Worm (Caenorhabditis elegans) whole organism, L1 larva: ENCODE results near the gene C14C10.10.

Source experiments
- fos-1 ChIP-seq: fragments of 150-350 bp; optimal IDR thresholded peaks from 2 replicates; lab custom pipeline; 2014; ENCODE audit warnings: missing biosample characterization, missing genetic modification characterization
- nhr-85 ChIP-seq: sonication (generic microtip); peaks from one replicate; lab custom pipeline; 2016; ENCODE audit warnings: missing genetic modification characterization, inconsistent platforms, missing compliant biosample characterization
- swsn-7 ChIP-seq: sonication (generic microtip); optimal IDR thresholded peaks from 2 replicates; lab custom pipeline; 2016; ENCODE audit warnings: missing genetic modification characterization, missing compliant biosample characterization

DNA sequence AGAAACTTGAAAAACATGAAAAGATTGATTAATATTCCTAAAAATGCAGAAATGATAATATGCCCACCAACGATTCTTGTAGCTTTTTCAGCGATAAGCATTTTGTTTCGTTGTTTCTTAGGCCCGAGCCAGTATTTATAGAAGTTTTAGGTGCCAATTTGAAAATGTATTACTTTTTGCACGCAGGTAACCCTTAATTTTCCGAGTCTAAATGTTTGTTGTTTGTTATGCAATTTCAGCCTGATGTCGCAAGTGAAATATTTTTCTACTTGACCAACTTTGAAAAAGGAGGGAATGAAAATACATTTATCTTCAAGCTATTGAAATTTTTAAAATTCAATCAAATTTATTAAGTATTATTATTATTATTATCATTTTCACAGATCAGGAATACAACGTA, 33.1 kb upstream of the C14C10.10 start, which contains the start of gene srx-113:
- no peak for TF ChIP-seq fos-1
- TF ChIP-seq nhr-85 (tag; lab: Kevin White, UChicago), result no peak
- TF ChIP-seq swsn-7 (tag; lab: Kevin White, UChicago), result no peak
